Fruit fly (Drosophila melanogaster): Measurements from ENCODE around the gene CG10803.

Gene CG10803

DNA sequence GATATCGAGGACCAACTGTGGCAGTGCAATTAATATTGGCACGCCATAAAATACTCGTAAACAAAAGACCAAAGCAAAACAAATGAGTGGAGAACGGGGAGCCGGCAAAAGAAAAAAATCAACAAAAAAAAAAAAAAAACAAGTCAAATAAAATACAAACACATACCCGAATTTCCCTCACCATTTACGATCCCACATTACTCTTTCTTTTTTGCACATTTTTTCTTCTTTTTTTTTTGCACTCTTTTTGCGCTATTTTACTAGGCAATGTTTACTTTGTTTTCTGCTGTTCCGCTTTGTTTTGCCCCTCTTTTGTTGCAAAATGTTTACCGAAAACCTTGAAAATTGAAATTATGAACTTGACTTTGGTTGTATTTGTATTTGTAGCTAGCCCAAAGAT is 38.8 kb upstream of the CG10803 start:
- TF ChIP-seq OdsH (GFP tag; optimal IDR thresholded peaks at IDR 0.05) (no peak), h (GFP tag; optimal IDR thresholded peaks at IDR 0.05) (peak; percentile 7), rgr (GFP tag; optimal IDR thresholded peaks at IDR 0.05) (peak; percentile 1), sage (GFP tag; optimal IDR thresholded peaks at IDR 0.05) (no peak), dl (GFP tag; optimal IDR thresholded peaks at IDR 0.05; ENCODE audit: insufficient read depth in 1 of 2, partially characterized antibody in 2 of 2) (no peak), Jra (GFP tag; optimal IDR thresholded peaks at IDR 0.05) (no peak), Sp1 (GFP tag; optimal IDR thresholded peaks at IDR 0.05) (peak; percentile 21), psq (GFP tag; optimal IDR thresholded peaks at IDR 0.05) (peak; percentile 46)

DNA sequence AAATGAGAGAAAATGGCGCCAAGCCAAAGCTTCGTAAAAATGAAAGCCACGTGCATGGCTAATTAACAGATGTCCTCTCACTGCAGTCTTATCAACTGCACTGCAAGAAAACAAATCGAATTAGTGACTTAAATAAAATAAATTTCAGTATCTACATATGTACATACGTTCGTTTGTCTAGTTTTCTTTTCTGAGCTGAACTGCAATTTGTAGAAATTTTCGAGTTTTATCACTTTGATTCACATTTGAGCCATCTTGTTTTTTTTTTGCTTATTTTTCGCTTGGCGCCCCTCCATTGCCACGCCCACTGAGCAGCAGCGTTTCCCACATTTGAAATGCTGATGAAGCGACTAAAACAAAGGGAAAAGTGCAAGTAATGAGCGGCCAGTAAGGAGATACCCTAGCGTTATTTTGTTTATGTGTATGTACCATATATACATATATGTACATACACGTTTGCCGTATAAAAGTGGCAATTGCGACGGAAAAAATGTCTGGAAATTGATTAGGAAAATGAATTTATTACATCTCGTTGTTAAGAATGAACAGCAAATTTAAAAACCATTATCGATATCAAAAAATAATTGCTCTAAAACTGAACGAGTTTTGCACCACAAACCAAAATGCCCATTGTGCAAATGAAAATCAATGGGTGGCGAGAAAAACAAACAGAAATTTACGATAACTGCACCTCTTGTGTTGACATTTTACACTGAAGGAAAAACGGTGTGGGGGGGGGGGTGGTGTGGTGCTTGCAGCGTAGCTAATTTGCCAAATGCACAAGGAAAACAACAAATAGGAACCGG is 37.5 kb upstream of the CG10803 start:
- TF ChIP-seq br (GFP tag; optimal IDR thresholded peaks at IDR 0.05) (no peak), rgr (GFP tag; optimal IDR thresholded peaks at IDR 0.05) (peak; percentile 34), foxo (GFP tag; optimal IDR thresholded peaks at IDR 0.05) (peak in 1 of 2 experiments; percentile 57), dmrt93B (GFP tag; optimal IDR thresholded peaks at IDR 0.05) (peak; percentile 4), Mio (GFP tag; optimal IDR thresholded peaks at IDR 0.05) (no peak), usp (GFP tag; optimal IDR thresholded peaks at IDR 0.05) (no peak), Jra (GFP tag; optimal IDR thresholded peaks at IDR 0.05) (no peak), GATAd (GFP tag; optimal IDR thresholded peaks at IDR 0.05) (no peak), jim (GFP tag; optimal IDR thresholded peaks at IDR 0.05) (no peak), Abd-B (GFP tag; optimal IDR thresholded peaks at IDR 0.05) (no peak), CG9705 (GFP tag; optimal IDR thresholded peaks at IDR 0.05) (no peak), lola (GFP tag; optimal IDR thresholded peaks at IDR 0.05) (no peak), fru (GFP tag; optimal IDR thresholded peaks at IDR 0.05) (peak; percentile 44), Hr83 (GFP tag; optimal IDR thresholded peaks at IDR 0.05; ENCODE audit: poor library complexity, severe bottlenecking) (no peak), Myc (optimal IDR thresholded peaks at IDR 0.05) (no peak), h (GFP tag; optimal IDR thresholded peaks at IDR 0.05) (peak; percentile 53), tai (GFP tag; optimal IDR thresholded peaks at IDR 0.05) (no peak), Dif (GFP tag; optimal IDR thresholded peaks at IDR 0.05; ENCODE audit: partially characterized antibody) (no peak), brk (GFP tag; optimal IDR thresholded peaks at IDR 0.05) (no peak), Sp1 (GFP tag; optimal IDR thresholded peaks at IDR 0.05) (no peak), woc (GFP tag; optimal IDR thresholded peaks at IDR 0.05) (peak; percentile 10), OdsH (GFP tag; optimal IDR thresholded peaks at IDR 0.05) (peak; percentile 20), Hnf4 (GFP tag; optimal IDR thresholded peaks at IDR 0.05) (no peak), Dfd (GFP tag; optimal IDR thresholded peaks at IDR 0.05) (no peak), dl (GFP tag; optimal IDR thresholded peaks at IDR 0.05; ENCODE audit: insufficient read depth in 1 of 2, partially characterized antibody in 2 of 2) (no peak), CrebA (GFP tag; optimal IDR thresholded peaks at IDR 0.05; ENCODE audit: borderline replicate concordance) (no peak), dsf (GFP tag; optimal IDR thresholded peaks at IDR 0.05; ENCODE audit: borderline replicate concordance) (no peak), ey (GFP tag; optimal IDR thresholded peaks at IDR 0.05) (peak; percentile 29), Vsx2 (GFP tag; optimal IDR thresholded peaks at IDR 0.05; ENCODE audit: partially characterized antibody) (no peak), CG32264 (GFP tag; optimal IDR thresholded peaks at IDR 0.05) (no peak), pan (optimal IDR thresholded peaks at IDR 0.05) (no peak), psq (GFP tag; optimal IDR thresholded peaks at IDR 0.05) (no peak), HLH106 (tag; optimal IDR thresholded peaks at IDR 0.05) (no peak), N (GFP tag; optimal IDR thresholded peaks at IDR 0.05) (no peak), sage (GFP tag; optimal IDR thresholded peaks at IDR 0.05) (no peak), Hr78 (GFP tag; optimal IDR thresholded peaks at IDR 0.05) (no peak), sv (GFP tag; optimal IDR thresholded peaks at IDR 0.05) (no peak), Rel (GFP tag; optimal IDR thresholded peaks at IDR 0.05) (no peak), Rel (tag; optimal IDR thresholded peaks at IDR 0.05) (no peak)

All from whole organism, wandering third instar larva.